Worm (Caenorhabditis elegans) whole organism, L4/young adult: Measurements from ENCODE around the gene C36A4.10.

Source experiments
- dao-5 ChIP-seq: sonication (generic microtip); optimal IDR thresholded peaks from 2 replicates; lab custom pipeline; 2016; ENCODE audit warnings: missing genotype, missing genetic modification characterization, moderate library complexity, missing compliant biosample characterization
- him-1 ChIP-seq: sonication (generic microtip); optimal IDR thresholded peaks from 2 replicates; lab custom pipeline; 2016; ENCODE audit warnings: missing genotype, missing genetic modification reagents, missing genetic modification characterization, missing compliant biosample characterization

DNA sequence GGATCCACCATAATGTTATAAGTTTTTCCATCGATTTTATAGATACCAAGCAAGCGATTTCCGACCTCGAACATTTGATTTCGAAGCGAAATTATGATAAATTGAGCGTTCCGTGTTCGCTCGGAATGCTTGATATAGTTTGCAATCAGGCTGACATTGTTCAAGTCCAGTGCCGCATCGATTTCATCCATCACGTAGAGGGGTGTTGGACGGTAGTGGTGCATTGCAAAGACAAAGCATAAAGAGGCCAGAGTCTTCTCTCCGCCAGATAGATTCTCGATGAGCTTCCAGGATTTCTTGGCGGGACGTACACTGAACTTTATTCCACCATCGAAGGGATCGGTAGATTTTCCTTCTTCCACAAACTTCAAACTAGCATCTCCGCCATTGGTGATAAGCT is 16.9 kb downstream of the C36A4.10 start:
- no peak for TF ChIP-seq him-1 (tag; lab: Kevin White, UChicago)
- no peak for TF ChIP-seq dao-5 (tag; lab: Kevin White, UChicago)
